Fruit fly (Drosophila melanogaster): Measurements from ENCODE around the gene CG15506.

CG15506 gene

dm6 chr3R:29725577-29726240 lies 7.2 kb downstream of the CG15506 start, which contains the start of gene Kul:
TSS of gene Kul (plus strand) at chr3R:29725830.
- TF ChIP-seq CG8478 (optimal IDR thresholded peaks at IDR 0.05) (no peak), CTCF (optimal IDR thresholded peaks at IDR 0.05) (peak; percentile 52)

- no peak for TF ChIP-seq CG8478 (optimal IDR thresholded peaks at IDR 0.05)
- no peak for TF ChIP-seq CTCF (optimal IDR thresholded peaks at IDR 0.05)
These were observed 7.8 kb downstream of the CG15506 start for dm6 chr3R:29726277-29726676.

dm6 chr3R:29736678-29737093 lies 18.2 kb downstream of the CG15506 start, which contains the start of the genes CG7601 and CIA30:
TSS of gene CG7601 (minus strand) at chr3R:29736745.
TSS of gene CIA30 (plus strand) at chr3R:29736965.
- TF ChIP-seq CG8478 (optimal IDR thresholded peaks at IDR 0.05) (no peak), CTCF (optimal IDR thresholded peaks at IDR 0.05) (no peak)

dm6 chr3R:29737891-29738290 lies 19.4 kb downstream of the CG15506 start, which contains the start of gene Gnpnat:
TSS of gene Gnpnat (plus strand) at chr3R:29738275.
- TF ChIP-seq CTCF (optimal IDR thresholded peaks at IDR 0.05), result no peak

dm6 chr3R:29740078-29740477 lies 21.6 kb downstream of the CG15506 start:
- TF ChIP-seq CTCF (optimal IDR thresholded peaks at IDR 0.05), result no peak
- no peak for TF ChIP-seq CG8478 (optimal IDR thresholded peaks at IDR 0.05)

dm6 chr3R:29745056-29745455 lies 26.6 kb downstream of the CG15506 start, which contains the start of the genes Wdr24 and IntS11:
TSS of gene Wdr24 (minus strand) at chr3R:29745092.
TSS of gene IntS11 (plus strand) at chr3R:29745337.
- TF ChIP-seq CG8478 (optimal IDR thresholded peaks at IDR 0.05) (no peak), CTCF (optimal IDR thresholded peaks at IDR 0.05) (peak; percentile 18 to 55)

- no peak for TF ChIP-seq CTCF (optimal IDR thresholded peaks at IDR 0.05)
- TF ChIP-seq CG8478 (optimal IDR thresholded peaks at IDR 0.05), result no peak
These were observed 30.3 kb downstream of the CG15506 start, which contains the start of the genes ATPsyngamma and yata for dm6 chr3R:29748591-29749303. TSS of gene ATPsyngamma (minus strand) at chr3R:29749163. TSS of gene yata (plus strand) at chr3R:29749219.

- TF ChIP-seq CTCF (optimal IDR thresholded peaks at IDR 0.05) (no peak), CG8478 (optimal IDR thresholded peaks at IDR 0.05) (peak; percentile 35)
These were observed 31.0 kb downstream of the CG15506 start for dm6 chr3R:29749304-29750066.

dm6 chr3R:29755248-29755647 lies 36.8 kb downstream of the CG15506 start:
- TF ChIP-seq CG8478 (optimal IDR thresholded peaks at IDR 0.05), result no peak
- TF ChIP-seq CTCF (optimal IDR thresholded peaks at IDR 0.05), result no peak

dm6 chr3R:29756153-29756552 lies 37.7 kb downstream of the CG15506 start:
- TF ChIP-seq CTCF (optimal IDR thresholded peaks at IDR 0.05) (no peak), CG8478 (optimal IDR thresholded peaks at IDR 0.05) (no peak)

dm6 chr3R:29757226-29757625 lies 38.8 kb downstream of the CG15506 start:
- TF ChIP-seq CG8478 (optimal IDR thresholded peaks at IDR 0.05) (no peak), CTCF (optimal IDR thresholded peaks at IDR 0.05) (no peak)

- TF ChIP-seq CTCF (optimal IDR thresholded peaks at IDR 0.05), result no peak
- peak; percentile 48 for TF ChIP-seq CG8478 (optimal IDR thresholded peaks at IDR 0.05)
These were observed 39.2 kb downstream of the CG15506 start for dm6 chr3R:29757681-29758080.

- TF ChIP-seq CTCF (optimal IDR thresholded peaks at IDR 0.05) (no peak), CG8478 (optimal IDR thresholded peaks at IDR 0.05) (no peak)
These were observed 39.8 kb downstream of the CG15506 start for dm6 chr3R:29758129-29758733.

- TF ChIP-seq CTCF (optimal IDR thresholded peaks at IDR 0.05) (no peak), CG8478 (optimal IDR thresholded peaks at IDR 0.05) (no peak)
These were observed 40.3 kb downstream of the CG15506 start for dm6 chr3R:29758734-29759131.

- TF ChIP-seq CTCF (optimal IDR thresholded peaks at IDR 0.05) (no peak), CG8478 (optimal IDR thresholded peaks at IDR 0.05) (no peak)
These were observed 41.6 kb downstream of the CG15506 start for dm6 chr3R:29760042-29760441.
